Fruit fly (Drosophila melanogaster) whole organism, pupa: ENCODE results near the gene CG13314.

Source experiments
- CG10348 ChIP-seq: fragments of 200-800 bp; sonication (Bioruptor generic); IDR thresholded peaks from 2 replicates; pipeline ENCODE4 v1.3.6; 2022; ENCODE audit warnings: missing biosample characterization, missing genetic modification characterization
- CG12605 ChIP-seq: fragments of 200-800 bp; sonication (Bioruptor generic); IDR thresholded peaks from 2 replicates; pipeline ENCODE4 v1.3.6; 2022; ENCODE audit warnings: missing biosample characterization, missing genetic modification characterization
- CG13204 ChIP-seq: fragments of 200-800 bp; sonication (Bioruptor generic); optimal IDR thresholded peaks from 2 replicates; lab custom pipeline; 2018; ENCODE audit warnings: missing biosample characterization, mild to moderate bottlenecking, missing genetic modification characterization, moderate library complexity
- CG14655 ChIP-seq: fragments of 200-800 bp; sonication (Bioruptor generic); optimal IDR thresholded peaks from 3 replicates; lab custom pipeline; 2017; ENCODE audit warnings: mild to moderate bottlenecking, missing biosample characterization, missing genetic modification reagents, missing genetic modification characterization
- CG15710 ChIP-seq: fragments of 200-800 bp; sonication (Bioruptor generic); optimal IDR thresholded peaks from 2 replicates; lab custom pipeline; 2018; ENCODE audit warnings: missing biosample characterization, mild to moderate bottlenecking, missing genetic modification characterization, moderate library complexity
- CG17806 ChIP-seq: fragments of 200-800 bp; sonication (Bioruptor generic); optimal IDR thresholded peaks from 2 replicates; lab custom pipeline; 2018; ENCODE audit warnings: missing biosample characterization, mild to moderate bottlenecking, missing genetic modification characterization, moderate library complexity
- CG32121 ChIP-seq: fragments of 200-800 bp; sonication (Bioruptor generic); IDR thresholded peaks from 2 replicates; pipeline ENCODE4 v1.3.6; 2022; ENCODE audit warnings: missing biosample characterization, missing genetic modification characterization
- CG34367 ChIP-seq: fragments of 200-800 bp; sonication (Bioruptor generic); optimal IDR thresholded peaks from 2 replicates; lab custom pipeline; 2018; ENCODE audit warnings: missing biosample characterization, mild to moderate bottlenecking, missing genetic modification characterization
- CG4496 ChIP-seq: fragments of 200-800 bp; sonication (Bioruptor generic); IDR thresholded peaks from 3 replicates; pipeline ENCODE4 v1.3.6; 2022; ENCODE audit warnings: missing biosample characterization, missing genetic modification characterization
- CG8159 ChIP-seq: fragments of 200-800 bp; sonication (Bioruptor generic); optimal IDR thresholded peaks from 3 replicates; lab custom pipeline; 2018; ENCODE audit warnings: missing biosample characterization, mild to moderate bottlenecking, missing genetic modification characterization, moderate library complexity
- CG8301 ChIP-seq: fragments of 200-800 bp; sonication (Bioruptor generic); optimal IDR thresholded peaks from 2 replicates; lab custom pipeline; 2018; ENCODE audit warnings: missing biosample characterization, mild to moderate bottlenecking, missing genetic modification characterization
- CG9948 ChIP-seq: fragments of 200-800 bp; sonication (Bioruptor generic); optimal IDR thresholded peaks from 2 replicates; lab custom pipeline; 2018; ENCODE audit warnings: missing biosample characterization, mild to moderate bottlenecking, missing genetic modification characterization, moderate library complexity
- D1 ChIP-seq: fragments of 200-800 bp; sonication (Bioruptor generic); optimal IDR thresholded peaks from 2 replicates; lab custom pipeline; 2018; ENCODE audit warnings: missing biosample characterization, mild to moderate bottlenecking, missing genetic modification characterization, moderate library complexity
- EcR ChIP-seq: fragments of 200-800 bp; sonication (Bioruptor generic); optimal IDR thresholded peaks from 3 replicates; lab custom pipeline; 2019; ENCODE audit warnings: missing biosample characterization, missing genetic modification characterization, mild to moderate bottlenecking, moderate library complexity, missing genetic modification reagents
- Ets98B ChIP-seq: fragments of 200-800 bp; sonication (Bioruptor generic); IDR thresholded peaks from 2 replicates; pipeline ENCODE4 v1.3.6; 2022; ENCODE audit warnings: missing biosample characterization, missing genetic modification characterization
- Pif1A ChIP-seq: fragments of 200-800 bp; sonication (Bioruptor generic); optimal IDR thresholded peaks from 3 replicates; lab custom pipeline; 2016; ENCODE audit warnings: missing biosample characterization, missing genetic modification characterization
- Pif1B ChIP-seq: fragments of 200-800 bp; sonication (Bioruptor generic); optimal IDR thresholded peaks from 3 replicates; lab custom pipeline; 2016; ENCODE audit warnings: missing biosample characterization, missing genetic modification characterization
- Snoo ChIP-seq: fragments of 200-800 bp; sonication (Bioruptor generic); optimal IDR thresholded peaks from 3 replicates; lab custom pipeline; 2017; ENCODE audit warnings: missing biosample characterization, mild to moderate bottlenecking, missing genetic modification characterization, inconsistent platforms
- fd96Ca ChIP-seq: fragments of 200-800 bp; sonication (Bioruptor generic); IDR thresholded peaks from 3 replicates; pipeline ENCODE4 v1.3.6; 2022; ENCODE audit warnings: missing biosample characterization, missing genetic modification characterization
- gl ChIP-seq: fragments of 200-800 bp; sonication (Bioruptor generic); optimal IDR thresholded peaks from 2 replicates; lab custom pipeline; 2018; ENCODE audit warnings: missing biosample characterization, mild to moderate bottlenecking, missing genetic modification characterization
- rn ChIP-seq: fragments of 200-800 bp; sonication (Bioruptor generic); IDR thresholded peaks from 2 replicates; pipeline ENCODE4 v1.3.6; 2022; ENCODE audit warnings: missing biosample characterization, missing genetic modification characterization

CG13314 gene

dm6 chr3L:8978678-8979413, 2.7 kb upstream of the CG13314 start:
- TF ChIP-seq CG17806 (tag; lab: Kevin White, UChicago) = no peak
- TF ChIP-seq Pif1A (GFP tag; lab: Kevin White, UChicago) = no peak
- TF ChIP-seq Ets98B (GFP tag; lab: Robert Waterston, UW) = peak; percentile 74
- peak; percentile 70 for TF ChIP-seq EcR (GFP tag; lab: Kevin White, UChicago)
- peak; percentile 83; the same call in 2 of the 3 replicates for TF ChIP-seq CG4496 (GFP tag; lab: Robert Waterston, UW)
- peak; percentile 73; the same call in 2 of the 3 replicates for TF ChIP-seq fd96Ca
- no peak for TF ChIP-seq CG13204 (GFP tag; lab: Kevin White, UChicago)
- peak; percentile 40 for TF ChIP-seq CG12605
- peak; percentile 84 for TF ChIP-seq CG32121 (GFP tag; lab: Robert Waterston, UW)
- peak; percentile 8 for TF ChIP-seq CG9948
- TF ChIP-seq CG8159 (tag; lab: Kevin White, UChicago) = no peak
- no peak for TF ChIP-seq gl (tag; lab: Kevin White, UChicago)
- no peak for TF ChIP-seq CG34367
- no peak for TF ChIP-seq CG14655 (GFP tag; lab: Kevin White, UChicago)
- no peak for TF ChIP-seq CG15710 (tag; lab: Kevin White, UChicago)
- peak; percentile 3 for TF ChIP-seq CG8301 (tag; lab: Kevin White, UChicago)
- peak; percentile 47; the same call in 1 of the 2 replicates for TF ChIP-seq CG10348 (GFP tag; lab: Robert Waterston, UW)
- TF ChIP-seq D1 (tag; lab: Kevin White, UChicago) = no peak

dm6 chr3L:8979780-8980179, 1.8 kb upstream of the CG13314 start, which contains the start of gene CG5644:
CG5644 (minus strand) TSS chr3L:8979880.
- TF ChIP-seq CG4496 (GFP tag; lab: Robert Waterston, UW) = no peak
- no peak for TF ChIP-seq Snoo
- no peak for TF ChIP-seq rn (GFP tag; lab: Robert Waterston, UW)
- TF ChIP-seq CG32121 (GFP tag; lab: Robert Waterston, UW) = no peak

dm6 chr3L:8982044-8982443, 449 bp downstream of the CG13314 start:
- TF ChIP-seq Ets98B (GFP tag; lab: Robert Waterston, UW) = no peak
- TF ChIP-seq Pif1A (GFP tag; lab: Kevin White, UChicago) = no peak
- TF ChIP-seq CG9948 = no peak
- no peak for TF ChIP-seq CG10348 (GFP tag; lab: Robert Waterston, UW)
- no peak for TF ChIP-seq CG14655 (GFP tag; lab: Kevin White, UChicago)
- no peak for TF ChIP-seq CG13204 (GFP tag; lab: Kevin White, UChicago)
- no peak for TF ChIP-seq CG4496 (GFP tag; lab: Robert Waterston, UW)
- TF ChIP-seq CG8301 (tag; lab: Kevin White, UChicago) = no peak
- no peak for TF ChIP-seq D1 (tag; lab: Kevin White, UChicago)
- no peak for TF ChIP-seq CG34367
- TF ChIP-seq Pif1B (GFP tag; lab: Kevin White, UChicago) = no peak
- TF ChIP-seq gl (tag; lab: Kevin White, UChicago) = no peak
- TF ChIP-seq CG17806 (tag; lab: Kevin White, UChicago) = no peak
- TF ChIP-seq CG32121 (GFP tag; lab: Robert Waterston, UW) = no peak
- TF ChIP-seq CG12605 = no peak
- no peak for TF ChIP-seq EcR (GFP tag; lab: Kevin White, UChicago)
- TF ChIP-seq rn (GFP tag; lab: Robert Waterston, UW) = no peak
- no peak for TF ChIP-seq CG15710 (tag; lab: Kevin White, UChicago)
- TF ChIP-seq, all 21 proteins: peak for 0

dm6 chr3L:8985132-8985847, 3.7 kb downstream of the CG13314 start:
- TF ChIP-seq CG4496 (GFP tag; lab: Robert Waterston, UW) (peak; percentile 27; the same call in 1 of the 3 replicates), CG34367 (no peak), Pif1B (GFP tag; lab: Kevin White, UChicago) (no peak)

- TF ChIP-seq Ets98B (GFP tag; lab: Robert Waterston, UW) = peak; percentile 21; the same call in 1 of the 2 replicates
- no peak for TF ChIP-seq CG17806 (tag; lab: Kevin White, UChicago)
- TF ChIP-seq fd96Ca = peak; percentile 52; the same call in 1 of the 3 replicates
- TF ChIP-seq EcR (GFP tag; lab: Kevin White, UChicago) = peak; percentile 26
- TF ChIP-seq CG4496 (GFP tag; lab: Robert Waterston, UW) = 0 out of 3 replicates have a peak, but pooled peaks have one; percentile 18
- no peak for TF ChIP-seq CG34367
- TF ChIP-seq CG15710 (tag; lab: Kevin White, UChicago) = no peak
- TF ChIP-seq Pif1B (GFP tag; lab: Kevin White, UChicago) = no peak
- TF ChIP-seq CG9948 = no peak
- no peak for TF ChIP-seq CG13204 (GFP tag; lab: Kevin White, UChicago)
- peak; percentile 8; the same call in 1 of the 2 replicates for TF ChIP-seq CG32121 (GFP tag; lab: Robert Waterston, UW)
- no peak for TF ChIP-seq gl (tag; lab: Kevin White, UChicago)
- no peak for TF ChIP-seq CG14655 (GFP tag; lab: Kevin White, UChicago)
Observed at dm6 chr3L:8985848-8986320, 4.3 kb downstream of the CG13314 start, which contains the start of gene Galk. Galk (minus strand) TSS chr3L:8986091.
